Fruit fly (Drosophila melanogaster) whole organism, wandering third instar larva: Measurements from ENCODE around the gene CG14258.
A peak's percentile ranks its signal among the peaks of the same experiment; 100 is the strongest.

Experiments used
- Abd-B ChIP-seq: fragments of >200 bp; optimal IDR thresholded peaks from 2 replicates; lab custom pipeline; 2017; ENCODE audit warnings: missing biosample characterization, missing genetic modification characterization
- CG32264 ChIP-seq: fragments of 200-800 bp; sonication (Bioruptor generic); optimal IDR thresholded peaks from 2 replicates; lab custom pipeline; 2016; ENCODE audit warnings: missing biosample characterization, missing genetic modification characterization
- CG9705 ChIP-seq: fragments of 200-800 bp; sonication (Bioruptor generic); optimal IDR thresholded peaks from 2 replicates; lab custom pipeline; 2018; ENCODE audit warnings: missing biosample characterization, mild to moderate bottlenecking, missing genetic modification characterization
- CrebA ChIP-seq: fragments of 200-800 bp; sonication (Bioruptor generic); optimal IDR thresholded peaks from 2 replicates; lab custom pipeline; 2016; ENCODE audit warnings: missing biosample characterization, mild to moderate bottlenecking, missing genetic modification characterization, borderline replicate concordance
- Dfd ChIP-seq: fragments of >200 bp; optimal IDR thresholded peaks from 2 replicates; lab custom pipeline; 2017; ENCODE audit warnings: missing biosample characterization, missing genetic modification characterization
- Dif ChIP-seq: fragments of 200-275, 200-300 bp; sonication (Bioruptor generic); optimal IDR thresholded peaks from 2 replicates; lab custom pipeline; 2018; ENCODE audit warnings: missing biosample characterization, missing genetic modification characterization; ENCODE audit not compliant: partially characterized antibody
- GATAd ChIP-seq: sonication (Bioruptor generic); optimal IDR thresholded peaks from 2 replicates; lab custom pipeline; 2016; ENCODE audit warnings: missing biosample characterization, missing genetic modification characterization
- HLH106 ChIP-seq: fragments of 200-800 bp; optimal IDR thresholded peaks from 3 replicates; lab custom pipeline; 2019; ENCODE audit warnings: missing biosample characterization, mild to moderate bottlenecking, missing genetic modification characterization, moderate library complexity
- Hnf4 ChIP-seq: fragments of 200-800 bp; sonication (Bioruptor generic); optimal IDR thresholded peaks from 2 replicates; lab custom pipeline; 2016; ENCODE audit warnings: missing biosample characterization, mild to moderate bottlenecking, missing genetic modification characterization
- Hr78 ChIP-seq: fragments of >200 bp; optimal IDR thresholded peaks from 2 replicates; lab custom pipeline; 2017; ENCODE audit warnings: missing biosample characterization, missing genetic modification characterization
- Hr83 ChIP-seq: fragments of 200-300 bp; sonication (Bioruptor generic); optimal IDR thresholded peaks from 2 replicates; lab custom pipeline; 2016; ENCODE audit warnings: missing biosample characterization, mild to moderate bottlenecking, missing genetic modification characterization, moderate library complexity; ENCODE audit not compliant: poor library complexity, severe bottlenecking
- Jra ChIP-seq: sonication (Bioruptor generic); optimal IDR thresholded peaks from 2 replicates; lab custom pipeline; 2016; ENCODE audit warnings: missing biosample characterization, missing genetic modification characterization
- Mio ChIP-seq: sonication (Bioruptor generic); optimal IDR thresholded peaks from 2 replicates; lab custom pipeline; 2016; ENCODE audit warnings: missing biosample characterization, missing genetic modification characterization
- Myc ChIP-seq: fragments of >200 bp; optimal IDR thresholded peaks from 2 replicates; lab custom pipeline; 2017
- N ChIP-seq: fragments of >200 bp; optimal IDR thresholded peaks from 2 replicates; lab custom pipeline; 2018; ENCODE audit warnings: missing biosample characterization, missing external identifiers, missing genetic modification characterization
- OdsH ChIP-seq: fragments of 200-800 bp; sonication (Bioruptor generic); optimal IDR thresholded peaks from 2 replicates; lab custom pipeline; 2016; ENCODE audit warnings: missing biosample characterization, mild to moderate bottlenecking, missing genetic modification characterization
- Rel ChIP-seq, 2 experiments: fragments of 200-800 bp; sonication (Bioruptor generic) in 1 of 2; optimal IDR thresholded peaks; 2 replicates in 1 of 2; 3 replicates in 1 of 2; lab custom pipeline; 2016 to 2019; ENCODE audit warnings: mild to moderate bottlenecking in 2 of 2, missing biosample characterization in 2 of 2, missing genetic modification characterization in 2 of 2, moderate library complexity in 1 of 2
- Sp1 ChIP-seq: fragments of 200-800 bp; sonication (Bioruptor generic); optimal IDR thresholded peaks from 3 replicates; lab custom pipeline; 2019; ENCODE audit warnings: missing biosample characterization, mild to moderate bottlenecking, missing genetic modification characterization, moderate library complexity
- Vsx2 ChIP-seq: fragments of 200-300, 225-300 bp; sonication (Bioruptor generic); optimal IDR thresholded peaks from 2 replicates; lab custom pipeline; 2018; ENCODE audit warnings: missing biosample characterization, missing genetic modification characterization; ENCODE audit not compliant: partially characterized antibody
- br ChIP-seq: fragments of 200-800 bp; sonication (Bioruptor generic); optimal IDR thresholded peaks from 2 replicates; lab custom pipeline; 2016; ENCODE audit warnings: missing biosample characterization, missing genetic modification characterization
- brk ChIP-seq: fragments of 200-800 bp; sonication (Bioruptor generic); optimal IDR thresholded peaks from 2 replicates; lab custom pipeline; 2016; ENCODE audit warnings: missing biosample characterization, mild to moderate bottlenecking, missing genetic modification characterization
- dl ChIP-seq, 2 experiments: fragments of 175-275, 200-275 bp in 1 of 2; fragments of 200-275 bp in 1 of 2; sonication (Bioruptor generic); optimal IDR thresholded peaks; lab custom pipeline; 2018; ENCODE audit warnings: mild to moderate bottlenecking in 2 of 2, missing biosample characterization in 2 of 2, missing genetic modification characterization in 2 of 2, moderate library complexity in 2 of 2; ENCODE audit not compliant: partially characterized antibody in 2 of 2, insufficient read depth in 1 of 2
- dmrt93B ChIP-seq: fragments of 200-800 bp; sonication (Bioruptor generic); optimal IDR thresholded peaks from 2 replicates; lab custom pipeline; 2018; ENCODE audit warnings: missing biosample characterization, mild to moderate bottlenecking, missing genetic modification characterization
- dsf ChIP-seq: sonication (Bioruptor generic); optimal IDR thresholded peaks from 2 replicates; lab custom pipeline; 2016; ENCODE audit warnings: missing biosample characterization, missing genetic modification characterization, borderline replicate concordance
- ey ChIP-seq: fragments of 200-800 bp; sonication (Bioruptor generic); optimal IDR thresholded peaks from 2 replicates; lab custom pipeline; 2016; ENCODE audit warnings: missing biosample characterization, missing genetic modification characterization
- foxo ChIP-seq, 2 experiments: fragments of 200-800 bp; sonication (Bioruptor generic); optimal IDR thresholded peaks; 2 replicates in 1 of 2; 3 replicates in 1 of 2; lab custom pipeline; 2016 to 2017; ENCODE audit warnings: missing biosample characterization in 2 of 2, missing genetic modification characterization in 2 of 2
- fru ChIP-seq: fragments of 200-800 bp; sonication (Bioruptor generic); optimal IDR thresholded peaks from 3 replicates; lab custom pipeline; 2016; ENCODE audit warnings: missing biosample characterization, mild to moderate bottlenecking, missing genetic modification characterization
- h ChIP-seq: fragments of 200-800 bp; sonication (Bioruptor generic); optimal IDR thresholded peaks from 3 replicates; lab custom pipeline; 2016; ENCODE audit warnings: missing biosample characterization, mild to moderate bottlenecking, missing genetic modification characterization
- jim ChIP-seq: fragments of 175-275, 200-325 bp; sonication (Bioruptor generic); optimal IDR thresholded peaks from 2 replicates; lab custom pipeline; 2016; ENCODE audit warnings: missing biosample characterization, mild to moderate bottlenecking, missing genetic modification characterization
- lola ChIP-seq: fragments of >200 bp; optimal IDR thresholded peaks from 2 replicates; lab custom pipeline; 2017; ENCODE audit warnings: missing biosample characterization, missing genetic modification characterization
- pan ChIP-seq: fragments of >200 bp; optimal IDR thresholded peaks from 2 replicates; lab custom pipeline; 2017
- psq ChIP-seq: fragments of 200-800 bp; sonication (Bioruptor generic); optimal IDR thresholded peaks from 3 replicates; lab custom pipeline; 2017; ENCODE audit warnings: missing biosample characterization, mild to moderate bottlenecking, missing genetic modification characterization, moderate library complexity
- rgr ChIP-seq: fragments of 200-800 bp; sonication (Bioruptor generic); optimal IDR thresholded peaks from 3 replicates; lab custom pipeline; 2016; ENCODE audit warnings: missing biosample characterization, mild to moderate bottlenecking, missing genetic modification characterization
- sage ChIP-seq: fragments of 200-800 bp; sonication (Bioruptor generic); optimal IDR thresholded peaks from 2 replicates; lab custom pipeline; 2016; ENCODE audit warnings: missing biosample characterization, mild to moderate bottlenecking, missing genetic modification characterization
- sv ChIP-seq: fragments of 200-800 bp; sonication (Bioruptor generic); optimal IDR thresholded peaks from 3 replicates; lab custom pipeline; 2016; ENCODE audit warnings: missing biosample characterization, missing genetic modification characterization
- tai ChIP-seq: sonication (Bioruptor generic); optimal IDR thresholded peaks from 2 replicates; lab custom pipeline; 2016; ENCODE audit warnings: missing biosample characterization, missing genetic modification characterization
- usp ChIP-seq: fragments of >200 bp; optimal IDR thresholded peaks from 2 replicates; lab custom pipeline; 2017; ENCODE audit warnings: missing biosample characterization, missing genetic modification characterization
- woc ChIP-seq: sonication (Bioruptor generic); optimal IDR thresholded peaks from 2 replicates; lab custom pipeline; 2016; ENCODE audit warnings: missing biosample characterization, mild to moderate bottlenecking, missing genetic modification characterization

CG14258 gene

dm6 chr3R:27138700-27139099, 45.8 kb downstream of the CG14258 start:
- no peak for TF ChIP-seq h (GFP tag; lab: Kevin White, UChicago)
- TF ChIP-seq psq (GFP tag; lab: Kevin White, UChicago), result no peak
- TF ChIP-seq Hr78 (GFP tag; lab: Kevin White, UChicago), result no peak
- no peak for TF ChIP-seq HLH106
- TF ChIP-seq Sp1, result no peak
- TF ChIP-seq CrebA, result no peak
- TF ChIP-seq Hnf4 (GFP tag; lab: Kevin White, UChicago), result no peak
- TF ChIP-seq fru (GFP tag; lab: Kevin White, UChicago), result no peak
- no peak for TF ChIP-seq Myc (lab: Kevin White, UChicago)
- TF ChIP-seq Rel (GFP tag; optimal IDR thresholded peaks at IDR 0.05; lab: Kevin White, UChicago), result no peak
- no peak for TF ChIP-seq Rel (tag; optimal IDR thresholded peaks at IDR 0.05; lab: Kevin White, UChicago)
- TF ChIP-seq Dif (GFP tag; lab: Kevin White, UChicago), result no peak
- no peak for TF ChIP-seq N (GFP tag; lab: Kevin White, UChicago)
- no peak for TF ChIP-seq pan
- no peak for TF ChIP-seq Dfd (GFP tag; lab: Kevin White, UChicago)
- no peak for TF ChIP-seq foxo (GFP tag; optimal IDR thresholded peaks at IDR 0.05; lab: Kevin White, UChicago)
- no peak for TF ChIP-seq GATAd (GFP tag; lab: Kevin White, UChicago)
- TF ChIP-seq lola (GFP tag; lab: Kevin White, UChicago), result no peak
- TF ChIP-seq sage (GFP tag; lab: Kevin White, UChicago), result no peak
- TF ChIP-seq, all 38 proteins: peak for 0

DNA sequence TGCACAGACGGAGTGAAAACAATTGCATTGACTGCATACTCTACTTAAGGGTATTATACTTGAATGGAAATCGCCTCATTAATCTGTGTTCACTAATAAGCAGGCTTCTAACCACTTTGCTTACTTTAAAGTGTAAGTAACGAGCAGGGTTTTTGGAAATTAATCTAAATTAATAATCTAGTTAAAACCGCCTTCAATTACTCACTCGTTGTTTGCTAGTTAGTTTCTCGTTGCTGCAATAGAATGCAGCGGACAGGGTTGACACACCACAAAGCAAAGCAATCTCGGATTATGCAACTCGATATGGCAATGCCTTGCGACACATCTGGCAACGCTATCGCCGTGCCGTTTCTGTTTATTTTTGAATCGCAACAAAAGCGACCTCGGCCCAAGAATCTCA, 47.0 kb downstream of the CG14258 start:
- no peak for TF ChIP-seq Dfd (GFP tag; lab: Kevin White, UChicago)
- TF ChIP-seq foxo (GFP tag; optimal IDR thresholded peaks at IDR 0.05; lab: Kevin White, UChicago), result peak in 1 of 2 experiments; percentile 39
- no peak for TF ChIP-seq OdsH (GFP tag; lab: Kevin White, UChicago)
- no peak for TF ChIP-seq Dif (GFP tag; lab: Kevin White, UChicago)
- no peak for TF ChIP-seq usp
- TF ChIP-seq Hr78 (GFP tag; lab: Kevin White, UChicago), result no peak
- no peak for TF ChIP-seq sage (GFP tag; lab: Kevin White, UChicago)
- no peak for TF ChIP-seq GATAd (GFP tag; lab: Kevin White, UChicago)
- TF ChIP-seq Abd-B (GFP tag; lab: Kevin White, UChicago), result no peak
- TF ChIP-seq Mio, result no peak
- TF ChIP-seq br (GFP tag; lab: Kevin White, UChicago), result peak; percentile 11
- no peak for TF ChIP-seq dl (GFP tag; optimal IDR thresholded peaks at IDR 0.05; lab: Kevin White, UChicago; ENCODE audit: insufficient read depth in 1 of 2, partially characterized antibody in 2 of 2)
- TF ChIP-seq rgr (GFP tag; lab: Kevin White, UChicago), result no peak
- TF ChIP-seq sv, result no peak
- TF ChIP-seq Hnf4 (GFP tag; lab: Kevin White, UChicago), result no peak
- no peak for TF ChIP-seq woc (GFP tag; lab: Kevin White, UChicago)
- no peak for TF ChIP-seq Myc (lab: Kevin White, UChicago)
- no peak for TF ChIP-seq dsf (GFP tag; lab: Kevin White, UChicago)
- TF ChIP-seq psq (GFP tag; lab: Kevin White, UChicago), result peak; percentile 19
- TF ChIP-seq pan, result no peak
- no peak for TF ChIP-seq brk (GFP tag; lab: Kevin White, UChicago)
- TF ChIP-seq CrebA, result no peak
- no peak for TF ChIP-seq Hr83 (GFP tag; lab: Kevin White, UChicago)
- no peak for TF ChIP-seq Jra (GFP tag; lab: Kevin White, UChicago)
- peak; percentile 7 for TF ChIP-seq h (GFP tag; lab: Kevin White, UChicago)
- no peak for TF ChIP-seq dmrt93B (GFP tag; lab: Kevin White, UChicago)
- TF ChIP-seq CG9705 (GFP tag; lab: Kevin White, UChicago), result no peak
- no peak for TF ChIP-seq Vsx2 (GFP tag; lab: Kevin White, UChicago)
- TF ChIP-seq ey (GFP tag; lab: Kevin White, UChicago), result no peak
- TF ChIP-seq N (GFP tag; lab: Kevin White, UChicago), result no peak
- no peak for TF ChIP-seq jim (GFP tag; lab: Kevin White, UChicago)
- TF ChIP-seq Sp1, result no peak
- no peak for TF ChIP-seq lola (GFP tag; lab: Kevin White, UChicago)
- no peak for TF ChIP-seq Rel (GFP tag; optimal IDR thresholded peaks at IDR 0.05; lab: Kevin White, UChicago)
- TF ChIP-seq Rel (tag; optimal IDR thresholded peaks at IDR 0.05; lab: Kevin White, UChicago), result no peak
- TF ChIP-seq tai, result no peak
- TF ChIP-seq fru (GFP tag; lab: Kevin White, UChicago), result peak; percentile 16
- TF ChIP-seq HLH106, result peak; percentile 32
- TF ChIP-seq CG32264, result no peak
- TF ChIP-seq, all 38 proteins: peak for 6
